Worm (Caenorhabditis elegans) whole organism, young adult: ENCODE measurements around the gene tpi-1.

ENCODE experiments used
- B0035.1 ChIP-seq: sonication (generic microtip); optimal IDR thresholded peaks from 2 replicates; lab custom pipeline; 2016; ENCODE audit warnings: missing genetic modification characterization, mild to moderate bottlenecking, missing compliant biosample characterization, missing genotype, missing genetic modification reagents
- B0336.3 ChIP-seq: fragments of 200-800 bp; sonication (Bioruptor generic); IDR thresholded peaks from 2 replicates; pipeline ENCODE4 v1.3.6; 2022; ENCODE audit warnings: missing genetic modification characterization, missing compliant biosample characterization
- C06A6.2 ChIP-seq: fragments of 200-800 bp; sonication (Bioruptor generic); conservative IDR thresholded peaks from 2 replicates; pipeline ENCODE4 v1.3.6; 2022; ENCODE audit warnings: missing genetic modification characterization, missing compliant biosample characterization
- D2030.7 ChIP-seq: fragments of 200-800 bp; sonication (Bioruptor generic); IDR thresholded peaks from 2 replicates; pipeline ENCODE4 v1.3.6; 2022; ENCODE audit warnings: missing genetic modification reagents, missing genetic modification characterization, missing compliant biosample characterization
- K12H6.12 ChIP-seq: fragments of 200-800 bp; sonication (Bioruptor generic); optimal IDR thresholded peaks from 2 replicates; lab custom pipeline; 2018; ENCODE audit warnings: mild to moderate bottlenecking, missing genetic modification characterization, missing compliant biosample characterization
- T07F8.4 ChIP-seq: sonication (generic microtip); optimal IDR thresholded peaks from 2 replicates; lab custom pipeline; 2016; ENCODE audit warnings: mild to moderate bottlenecking, missing genetic modification characterization, moderate library complexity, missing compliant biosample characterization
- Y56A3A.18 ChIP-seq: fragments of 200-800 bp; sonication (Bioruptor generic); IDR thresholded peaks from 2 replicates; pipeline ENCODE4 v1.3.6; 2022; ENCODE audit warnings: missing genetic modification reagents, missing genetic modification characterization, missing compliant biosample characterization
- Y67H2A.10 ChIP-seq: fragments of 200-800 bp; sonication (Bioruptor generic); conservative IDR thresholded peaks from 2 replicates; pipeline ENCODE4 v1.3.6; 2022; ENCODE audit warnings: missing genetic modification reagents, missing genetic modification characterization, missing compliant biosample characterization
- Y79H2A.3 ChIP-seq: fragments of 200-800 bp; sonication (Bioruptor generic); conservative IDR thresholded peaks from 2 replicates; pipeline ENCODE4 v1.3.6; 2022; ENCODE audit warnings: missing genetic modification reagents, missing genetic modification characterization, missing compliant biosample characterization
- atf-7 ChIP-seq: sonication (generic microtip); optimal IDR thresholded peaks from 2 replicates; lab custom pipeline; 2017; ENCODE audit warnings: mild to moderate bottlenecking, missing genetic modification characterization, missing compliant biosample characterization
- athp-1 ChIP-seq: sonication (generic microtip); optimal IDR thresholded peaks from 2 replicates; lab custom pipeline; 2017; ENCODE audit warnings: mild to moderate bottlenecking, missing genetic modification characterization, missing compliant biosample characterization
- cebp-1 ChIP-seq, 2 experiments: fragments of 200-800 bp in 1 of 2; sonication (Bioruptor generic) in 1 of 2; sonication (generic microtip) in 1 of 2; IDR thresholded peaks in 1 of 2; optimal IDR thresholded peaks in 1 of 2; 2 replicates each; pipeline versions ENCODE4 v1.3.6 to Lab custom; 2017 to 2022; ENCODE audit warnings: missing compliant biosample characterization in 2 of 2, missing genetic modification characterization in 2 of 2, mild to moderate bottlenecking in 1 of 2, missing genetic modification reagents in 1 of 2, moderate library complexity in 1 of 2
- ceh-27 ChIP-seq: fragments of 200-800 bp; sonication (Bioruptor generic); optimal IDR thresholded peaks from 2 replicates; lab custom pipeline; 2018; ENCODE audit warnings: mild to moderate bottlenecking, missing genetic modification characterization, moderate library complexity, missing compliant biosample characterization
- ceh-40 ChIP-seq: fragments of 200-800 bp; sonication (Bioruptor generic); IDR thresholded peaks from 2 replicates; pipeline ENCODE4 v1.3.6; 2022; ENCODE audit warnings: missing genetic modification characterization, missing compliant biosample characterization
- dox-1 ChIP-seq: fragments of 200-800 bp; sonication (Bioruptor generic); IDR thresholded peaks from 2 replicates; pipeline ENCODE4 v1.3.6; 2022; ENCODE audit warnings: missing genetic modification reagents, missing genetic modification characterization, missing compliant biosample characterization
- dpl-1 ChIP-seq: fragments of 150-350 bp; optimal IDR thresholded peaks from 2 replicates; lab custom pipeline; 2014; ENCODE audit warnings: missing biosample characterization, missing genetic modification reagents, missing genetic modification characterization
- egl-44 ChIP-seq: fragments of 200-800 bp; sonication (Bioruptor generic); IDR thresholded peaks from 2 replicates; pipeline ENCODE4 v1.3.6; 2022; ENCODE audit warnings: missing genetic modification reagents, missing genetic modification characterization, missing compliant biosample characterization
- ets-4 ChIP-seq: fragments of 200-800 bp; sonication (Bioruptor generic); optimal IDR thresholded peaks from 2 replicates; lab custom pipeline; 2018; ENCODE audit warnings: mild to moderate bottlenecking, missing genetic modification characterization, missing compliant biosample characterization
- fkh-3 ChIP-seq: sonication (generic microtip); optimal IDR thresholded peaks from 2 replicates; lab custom pipeline; 2016; ENCODE audit warnings: mild to moderate bottlenecking, missing genetic modification characterization, missing compliant biosample characterization
- hlh-12 ChIP-seq: sonication (generic microtip); optimal IDR thresholded peaks from 2 replicates; lab custom pipeline; 2016; ENCODE audit warnings: missing genetic modification characterization, missing compliant biosample characterization
- hmg-1.2 ChIP-seq: fragments of 200-800 bp; sonication (Bioruptor generic); IDR thresholded peaks from 2 replicates; pipeline ENCODE4 v1.3.6; 2022; ENCODE audit warnings: missing genetic modification reagents, missing genetic modification characterization, missing compliant biosample characterization
- lag-1 ChIP-seq: fragments of 200-800 bp; sonication (Bioruptor generic); IDR thresholded peaks from 2 replicates; pipeline ENCODE4 v1.3.6; 2022; ENCODE audit warnings: missing genetic modification reagents, missing genetic modification characterization, missing compliant biosample characterization
- let-607 ChIP-seq, 2 experiments: fragments of 200-800 bp in 1 of 2; sonication (Bioruptor generic) in 1 of 2; sonication (generic microtip) in 1 of 2; optimal IDR thresholded peaks; 2 replicates each; lab custom pipeline; 2016 to 2018; ENCODE audit warnings: mild to moderate bottlenecking in 2 of 2, missing compliant biosample characterization in 2 of 2, missing genetic modification characterization in 2 of 2, moderate library complexity in 2 of 2, missing genotype in 1 of 2
- lin-26 ChIP-seq: fragments of 200-800 bp; sonication (Bioruptor generic); IDR thresholded peaks from 2 replicates; pipeline ENCODE4 v1.3.6; 2022; ENCODE audit warnings: missing genetic modification reagents, missing genetic modification characterization, missing compliant biosample characterization
- lsy-27 ChIP-seq: sonication (generic microtip); optimal IDR thresholded peaks from 2 replicates; lab custom pipeline; 2017; ENCODE audit warnings: missing genetic modification characterization, mild to moderate bottlenecking, missing compliant biosample characterization, antibody characterized with exemption, missing genotype, borderline replicate concordance; ENCODE audit not compliant: insufficient read depth
- mel-28 ChIP-seq: sonication (generic microtip); optimal IDR thresholded peaks from 2 replicates; lab custom pipeline; 2016; ENCODE audit warnings: borderline replicate concordance, mild to moderate bottlenecking, missing genetic modification characterization, missing compliant biosample characterization
- mxl-1 ChIP-seq: sonication (generic microtip); optimal IDR thresholded peaks from 2 replicates; lab custom pipeline; 2016; ENCODE audit warnings: missing genetic modification characterization, missing compliant biosample characterization
- nfyb-1 ChIP-seq: fragments of 200-800 bp; sonication (Bioruptor generic); IDR thresholded peaks from 2 replicates; pipeline ENCODE4 v1.3.6; 2022; ENCODE audit warnings: missing genetic modification reagents, missing genetic modification characterization, missing compliant biosample characterization
- nhr-179 ChIP-seq: sonication (generic microtip); optimal IDR thresholded peaks from 2 replicates; lab custom pipeline; 2016; ENCODE audit warnings: mild to moderate bottlenecking, missing genetic modification characterization, missing compliant biosample characterization
- nhr-27 ChIP-seq: fragments of 200-800 bp; sonication (Bioruptor generic); optimal IDR thresholded peaks from 2 replicates; lab custom pipeline; 2018; ENCODE audit warnings: mild to moderate bottlenecking, missing genetic modification characterization, moderate library complexity, missing compliant biosample characterization
- nhr-80 ChIP-seq: sonication (generic microtip); optimal IDR thresholded peaks from 2 replicates; lab custom pipeline; 2016; ENCODE audit warnings: missing genetic modification characterization, missing compliant biosample characterization
- pha-4 ChIP-seq: fragments of 150-350 bp; sonication (generic microtip); optimal IDR thresholded peaks from 2 replicates; lab custom pipeline; 2014; ENCODE audit warnings: missing biosample characterization, missing genetic modification reagents, missing genetic modification characterization
- rpc-1 ChIP-seq, 2 experiments: fragments of 150-350 bp in 1 of 2; sonication (generic microtip) in 1 of 2; optimal IDR thresholded peaks; 2 replicates each; lab custom pipeline; 2014 to 2018; ENCODE audit warnings: missing biosample characterization in 1 of 2, missing genetic modification characterization in 1 of 2, missing genetic modification reagents in 1 of 2, missing genotype in 1 of 2
- sdz-38 ChIP-seq: sonication (generic microtip); optimal IDR thresholded peaks from 2 replicates; lab custom pipeline; 2016; ENCODE audit warnings: missing genotype, missing genetic modification characterization, missing compliant biosample characterization
- snpc-1.3 ChIP-seq: sonication (generic microtip); optimal IDR thresholded peaks from 2 replicates; lab custom pipeline; 2017; ENCODE audit warnings: missing genetic modification characterization, mild to moderate bottlenecking, missing compliant biosample characterization, antibody characterized with exemption, moderate library complexity, missing genotype, missing genetic modification reagents; ENCODE audit not compliant: insufficient read depth
- sptf-2 ChIP-seq: fragments of 200-800 bp; sonication (Bioruptor generic); optimal IDR thresholded peaks from 2 replicates; lab custom pipeline; 2018; ENCODE audit warnings: mild to moderate bottlenecking, missing genetic modification characterization, missing compliant biosample characterization
- tbp1 ChIP-seq: fragments of 200-800 bp; sonication (Bioruptor generic); optimal IDR thresholded peaks from 2 replicates; lab custom pipeline; 2018; ENCODE audit warnings: mild to moderate bottlenecking, missing genetic modification characterization, missing compliant biosample characterization
- unc-130 ChIP-seq: sonication (generic microtip); optimal IDR thresholded peaks from 2 replicates; lab custom pipeline; 2016; ENCODE audit warnings: missing genetic modification reagents, missing genetic modification characterization, missing compliant biosample characterization
- xnd-1 ChIP-seq: sonication (generic microtip); optimal IDR thresholded peaks from 2 replicates; lab custom pipeline; 2016; ENCODE audit warnings: missing genotype, missing genetic modification reagents, missing genetic modification characterization, missing compliant biosample characterization
- ztf-18 ChIP-seq: sonication (generic microtip); optimal IDR thresholded peaks from 2 replicates; lab custom pipeline; 2016; ENCODE audit warnings: missing genotype, mild to moderate bottlenecking, missing genetic modification characterization, missing compliant biosample characterization
- ztf-22 ChIP-seq: fragments of 200-800 bp; sonication (Bioruptor generic); optimal IDR thresholded peaks from 2 replicates; lab custom pipeline; 2018; ENCODE audit warnings: mild to moderate bottlenecking, missing genetic modification characterization, moderate library complexity, missing compliant biosample characterization
- ztf-26 ChIP-seq: sonication (generic microtip); optimal IDR thresholded peaks from 2 replicates; lab custom pipeline; 2017; ENCODE audit warnings: missing genetic modification characterization, missing compliant biosample characterization

Gene tpi-1

ce11 chrII:12052136-12052535, 13.2 kb upstream of the tpi-1 start (continued):
- TF ChIP-seq B0035.1 (tag; lab: Kevin White, UChicago): no peak
- TF ChIP-seq hlh-12 (tag; lab: Kevin White, UChicago): no peak
- no peak for TF ChIP-seq K12H6.12 (tag; lab: Kevin White, UChicago)
- TF ChIP-seq fkh-3 (tag; lab: Kevin White, UChicago): no peak
- TF ChIP-seq hmg-1.2 (GFP tag; lab: Robert Waterston, UW): no peak
- TF ChIP-seq mel-28 (tag; lab: Kevin White, UChicago): no peak
- no peak for TF ChIP-seq ets-4 (GFP tag; lab: Kevin White, UChicago)
- TF ChIP-seq lsy-27 (tag; lab: Kevin White, UChicago): no peak
- TF ChIP-seq nhr-27 (tag; lab: Kevin White, UChicago): no peak
- TF ChIP-seq atf-7 (tag; lab: Kevin White, UChicago): no peak
- TF ChIP-seq mxl-1: no peak
- no peak for TF ChIP-seq ztf-18 (tag; lab: Kevin White, UChicago)
- TF ChIP-seq let-607 (tag; optimal IDR thresholded peaks at IDR 0.05; lab: Kevin White, UChicago): no peak
- no peak for TF ChIP-seq athp-1 (tag; lab: Kevin White, UChicago)
- no peak for TF ChIP-seq nhr-179
- TF ChIP-seq D2030.7 (GFP tag; lab: Robert Waterston, UW): no peak
- TF ChIP-seq tbp1 (GFP tag; lab: Kevin White, UChicago): peak; percentile 20
- no peak for TF ChIP-seq pha-4 (tag; lab: Kevin White, UChicago)
- TF ChIP-seq C06A6.2 (GFP tag; lab: Robert Waterston, UW): no peak
- peak; percentile 62 for TF ChIP-seq nhr-80 (tag; lab: Kevin White, UChicago)
- TF ChIP-seq T07F8.4 (tag; lab: Kevin White, UChicago): no peak
- TF ChIP-seq ceh-40 (GFP tag; lab: Robert Waterston, UW): no peak
- no peak for TF ChIP-seq ztf-26 (tag; lab: Kevin White, UChicago)
- no peak for TF ChIP-seq lin-26 (GFP tag; lab: Robert Waterston, UW)
- TF ChIP-seq xnd-1 (tag; lab: Kevin White, UChicago): no peak
- no peak for TF ChIP-seq snpc-1.3 (tag; lab: Kevin White, UChicago)
- no peak for TF ChIP-seq Y56A3A.18 (GFP tag; lab: Robert Waterston, UW)
- TF ChIP-seq dpl-1 (GFP tag; lab: Kevin White, UChicago): no peak
- TF ChIP-seq Y79H2A.3 (GFP tag; lab: Robert Waterston, UW): no peak
- 0 out of 2 replicates have a peak, but pooled peaks have one; percentile 17 for TF ChIP-seq egl-44
- peak; percentile 64; the same call in 1 of the 2 replicates for TF ChIP-seq nfyb-1 (GFP tag; lab: Robert Waterston, UW)
- TF ChIP-seq unc-130 (GFP tag; lab: Kevin White, UChicago): no peak
- peak; percentile 39; the same call in 1 of the 2 replicates for TF ChIP-seq dox-1 (GFP tag; lab: Robert Waterston, UW)
- no peak for TF ChIP-seq cebp-1 (GFP tag; IDR thresholded peaks at IDR 0.05; lab: Robert Waterston, UW)
- peak; percentile 5 for TF ChIP-seq cebp-1 (tag; optimal IDR thresholded peaks at IDR 0.05; lab: Kevin White, UChicago)
- TF ChIP-seq sdz-38 (tag; lab: Kevin White, UChicago): no peak
- TF ChIP-seq B0336.3 (GFP tag; lab: Robert Waterston, UW): no peak
- no peak for TF ChIP-seq lag-1 (GFP tag; lab: Robert Waterston, UW)
- no peak for TF ChIP-seq rpc-1 (optimal IDR thresholded peaks at IDR 0.05; lab: Kevin White, UChicago)
- TF ChIP-seq rpc-1 (tag; optimal IDR thresholded peaks at IDR 0.05; lab: Kevin White, UChicago): no peak
- TF ChIP-seq ceh-27: no peak
- no peak for TF ChIP-seq Y67H2A.10 (GFP tag; lab: Robert Waterston, UW)
- peak; percentile 58 for TF ChIP-seq ztf-22
- TF ChIP-seq sptf-2 (GFP tag; lab: Kevin White, UChicago): no peak
